Fruit fly (Drosophila melanogaster) whole organism, embryonic: ENCODE measurements around the gene CG8329.

Source experiments
- CG15073 ChIP-seq: fragments of 200-800 bp; sonication (Bioruptor generic); optimal IDR thresholded peaks from 2 replicates; lab custom pipeline; 2016; ENCODE audit warnings: missing biosample characterization, missing genetic modification characterization
- HmgD ChIP-seq: fragments of 200-800 bp; sonication (Bioruptor generic); optimal IDR thresholded peaks from 3 replicates; lab custom pipeline; 2016; ENCODE audit warnings: missing biosample characterization, missing genetic modification characterization
- MBD-R2 ChIP-seq: fragments of 200-800 bp; sonication (Bioruptor generic); IDR thresholded peaks from 2 replicates; pipeline ENCODE4 v1.3.6; 2022; ENCODE audit warnings: missing biosample characterization, missing genetic modification characterization
- Med ChIP-seq: fragments of 200-800 bp; sonication (Bioruptor generic); peaks from one replicate; lab custom pipeline; 2016; ENCODE audit warnings: missing biosample characterization, missing genetic modification characterization, mild to moderate bottlenecking, inconsistent platforms, moderate library complexity
- tna ChIP-seq: fragments of 200-800 bp; sonication (Bioruptor generic); IDR thresholded peaks from 2 replicates; pipeline ENCODE4 v1.3.6; 2022; ENCODE audit warnings: missing biosample characterization, missing genetic modification characterization; ENCODE audit not compliant: partially characterized antibody

DNA sequence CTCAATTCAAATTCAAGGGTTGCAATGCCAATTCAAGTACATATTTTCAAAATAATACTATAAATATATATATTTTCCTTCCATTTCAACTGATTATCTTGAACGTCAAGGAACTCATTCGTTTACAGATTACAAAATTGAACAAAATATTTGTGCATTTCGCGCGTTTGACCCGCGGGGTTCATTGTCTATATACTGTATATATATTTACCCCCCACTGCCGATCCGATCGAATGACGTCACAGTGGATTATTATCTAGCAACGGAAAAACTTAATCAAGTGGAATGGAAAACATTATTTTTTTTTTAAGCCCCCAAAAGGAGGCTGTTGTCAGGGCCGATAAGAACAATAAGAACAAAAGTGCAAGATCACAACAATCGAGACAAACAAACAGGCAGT lies 49.6 kb downstream of the CG8329 start:
- TF ChIP-seq MBD-R2, result no peak
- TF ChIP-seq HmgD (GFP tag; lab: Kevin White, UChicago), result no peak
- TF ChIP-seq Med (GFP tag; lab: Kevin White, UChicago), result no peak
- no peak for TF ChIP-seq CG15073 (GFP tag; lab: Kevin White, UChicago)
- TF ChIP-seq tna (GFP tag; lab: Robert Waterston, UW), result no peak
